Worm (Caenorhabditis elegans): ENCODE results near the gene set-11.

Gene set-11

ce11 chrII:2734735-2735134 is 42.4 kb upstream of the set-11 start:
- TF ChIP-seq hlh-4 (tag; optimal IDR thresholded peaks at IDR 0.05), result no peak
- no peak for TF ChIP-seq vab-15 (tag; optimal IDR thresholded peaks at IDR 0.05)
- peak; percentile 51 for TF ChIP-seq rnt-1 (tag; optimal IDR thresholded peaks at IDR 0.05)
- TF ChIP-seq lin-35 (GFP tag; optimal IDR thresholded peaks at IDR 0.05), result peak in 1 of 2 experiments; percentile 4
- no peak for TF ChIP-seq C04F5.9 (tag; optimal IDR thresholded peaks at IDR 0.05)
- no peak for TF ChIP-seq ztf-11 (tag; optimal IDR thresholded peaks at IDR 0.05)
- no peak for TF ChIP-seq fkh-4 (tag; optimal IDR thresholded peaks at IDR 0.05; ENCODE audit: borderline replicate concordance)
- TF ChIP-seq mab-9 (GFP tag; IDR thresholded peaks at IDR 0.05), result no peak
- TF ChIP-seq sptf-1 (tag; optimal IDR thresholded peaks at IDR 0.05), result no peak
- TF ChIP-seq pax-3 (tag; optimal IDR thresholded peaks at IDR 0.05), result no peak
- TF ChIP-seq egl-27 (tag; optimal IDR thresholded peaks at IDR 0.05), result no peak
- no peak for TF ChIP-seq ceh-90 (tag; optimal IDR thresholded peaks at IDR 0.05)
- no peak for TF ChIP-seq grh-1 (GFP tag; IDR thresholded peaks at IDR 0.05)
- TF ChIP-seq elt-3 (tag; optimal IDR thresholded peaks at IDR 0.05), result no peak
- TF ChIP-seq lin-13 (GFP tag; optimal IDR thresholded peaks at IDR 0.05), result no peak
- TF ChIP-seq lsy-2 (tag; optimal IDR thresholded peaks at IDR 0.05), result peak in 1 of 2 experiments; percentile 38
- TF ChIP-seq ets-5 (GFP tag; IDR thresholded peaks at IDR 0.05), result no peak
- TF ChIP-seq nhr-71 (tag; optimal IDR thresholded peaks at IDR 0.05), result peak; percentile 44
- no peak for TF ChIP-seq sup-37 (GFP tag; optimal IDR thresholded peaks at IDR 0.05)
- TF ChIP-seq mep-1 (tag; optimal IDR thresholded peaks at IDR 0.05), result peak; percentile 22
- no peak for TF ChIP-seq lin-15B (tag; optimal IDR thresholded peaks at IDR 0.05)
- TF ChIP-seq fkh-8 (tag; optimal IDR thresholded peaks at IDR 0.05), result peak; percentile 5
- TF ChIP-seq swsn-7 (tag; optimal IDR thresholded peaks at IDR 0.05), result peak; percentile 7
- no peak for TF ChIP-seq tbx-2 (tag; optimal IDR thresholded peaks at IDR 0.05)
- TF ChIP-seq lin-14 (GFP tag; optimal IDR thresholded peaks at IDR 0.05), result peak; percentile 88
- no peak for TF ChIP-seq fkh-10 (GFP tag; optimal IDR thresholded peaks at IDR 0.05)
- TF ChIP-seq ces-1 (GFP tag; optimal IDR thresholded peaks at IDR 0.05), result no peak
- no peak for TF ChIP-seq elt-2 (tag; optimal IDR thresholded peaks at IDR 0.05)
- no peak for TF ChIP-seq xbp-1 (tag; optimal IDR thresholded peaks at IDR 0.05)
- TF ChIP-seq ztf-4 (tag; optimal IDR thresholded peaks at IDR 0.05), result no peak
- TF ChIP-seq nhr-90 (tag; optimal IDR thresholded peaks at IDR 0.05; ENCODE audit: poor library complexity), result no peak
- TF ChIP-seq nhr-12 (tag; optimal IDR thresholded peaks at IDR 0.05), result no peak
- no peak for TF ChIP-seq lin-39 (tag; optimal IDR thresholded peaks at IDR 0.05)
- TF ChIP-seq zip-4 (GFP tag; optimal IDR thresholded peaks at IDR 0.05), result no peak
- TF ChIP-seq ceh-82 (tag; optimal IDR thresholded peaks at IDR 0.05), result peak in 1 of 3 experiments; percentile 61
- TF ChIP-seq nhr-20 (tag; optimal IDR thresholded peaks at IDR 0.05), result no peak
- peak in 2 of 3 experiments; percentile 12 to 21 for TF ChIP-seq dpl-1 (GFP tag; optimal IDR thresholded peaks at IDR 0.05)
- no peak for TF ChIP-seq snpc-4 (tag; optimal IDR thresholded peaks at IDR 0.05)
- no peak for TF ChIP-seq fos-1 (tag; optimal IDR thresholded peaks at IDR 0.05)
- peak; percentile 40 to 44 for TF ChIP-seq efl-1 (optimal IDR thresholded peaks at IDR 0.05)
- TF ChIP-seq efl-1 (GFP tag; optimal IDR thresholded peaks at IDR 0.05 in 1 of 2), result peak; percentile 0 to 93
- TF ChIP-seq irx-1 (tag; optimal IDR thresholded peaks at IDR 0.05), result no peak
- no peak for TF ChIP-seq nhr-11 (tag; optimal IDR thresholded peaks at IDR 0.05)
- TF ChIP-seq sox-4 (tag; optimal IDR thresholded peaks at IDR 0.05), result no peak
- TF ChIP-seq unc-98 (GFP tag; IDR thresholded peaks at IDR 0.05), result no peak
- TF ChIP-seq zag-1 (tag; optimal IDR thresholded peaks at IDR 0.05), result no peak
- no peak for TF ChIP-seq aly-2 (tag; optimal IDR thresholded peaks at IDR 0.05)
- TF ChIP-seq nhr-237 (tag; optimal IDR thresholded peaks at IDR 0.05), result no peak
- no peak for TF ChIP-seq alr-1 (tag; optimal IDR thresholded peaks at IDR 0.05; ENCODE audit: borderline replicate concordance)
- TF ChIP-seq unc-130 (tag; optimal IDR thresholded peaks at IDR 0.05), result no peak
- TF ChIP-seq C16A3.4 (tag; optimal IDR thresholded peaks at IDR 0.05), result no peak
- no peak for TF ChIP-seq nhr-28 (tag; optimal IDR thresholded peaks at IDR 0.05)
- TF ChIP-seq mdl-1 (tag; optimal IDR thresholded peaks at IDR 0.05), result no peak
- no peak for TF ChIP-seq F16B12.6 (tag; optimal IDR thresholded peaks at IDR 0.05)
